Worm (Caenorhabditis elegans) whole organism, late embryonic: Measurements from ENCODE around the gene hpo-10.

Experiments used
- K09A11.1 ChIP-seq: sonication (generic microtip); optimal IDR thresholded peaks from 2 replicates; lab custom pipeline; 2017; ENCODE audit warnings: antibody characterized with exemption, mild to moderate bottlenecking, missing genetic modification characterization, missing compliant biosample characterization; ENCODE audit not compliant: insufficient read depth
- ceh-19 ChIP-seq: fragments of 200-800 bp; sonication (Bioruptor generic); optimal IDR thresholded peaks from 2 replicates; lab custom pipeline; 2018; ENCODE audit warnings: mild to moderate bottlenecking, missing genetic modification characterization, missing compliant biosample characterization
- ceh-9 ChIP-seq: sonication (generic microtip); optimal IDR thresholded peaks from 2 replicates; lab custom pipeline; 2016; ENCODE audit warnings: mild to moderate bottlenecking, missing genetic modification characterization, inconsistent platforms, missing compliant biosample characterization
- fkh-10 ChIP-seq: fragments of 150-350 bp; optimal IDR thresholded peaks from 2 replicates; lab custom pipeline; 2014; ENCODE audit warnings: missing biosample characterization, missing genetic modification reagents, missing genetic modification characterization
- fkh-6 ChIP-seq: sonication (generic microtip); optimal IDR thresholded peaks from 2 replicates; lab custom pipeline; 2016; ENCODE audit warnings: missing genetic modification characterization, missing compliant biosample characterization
- pag-3 ChIP-seq: sonication (generic microtip); optimal IDR thresholded peaks from 2 replicates; lab custom pipeline; 2016; ENCODE audit warnings: missing compliant biosample characterization, missing genetic modification characterization, borderline replicate concordance
- pha-4 ChIP-seq: fragments of 150-350 bp; optimal IDR thresholded peaks from 2 replicates; lab custom pipeline; 2018; ENCODE audit warnings: missing biosample characterization, missing genetic modification reagents, missing genetic modification characterization
- pqm-1 ChIP-seq: sonication (generic microtip); optimal IDR thresholded peaks from 2 replicates; lab custom pipeline; 2016; ENCODE audit warnings: missing genetic modification characterization, missing compliant biosample characterization
- unc-55 ChIP-seq: sonication (generic microtip); optimal IDR thresholded peaks from 2 replicates; lab custom pipeline; 2017; ENCODE audit warnings: missing biosample characterization, missing genetic modification reagents, missing genetic modification characterization
- unc-86 ChIP-seq: sonication (generic microtip); optimal IDR thresholded peaks from 2 replicates; lab custom pipeline; 2016; ENCODE audit warnings: missing genetic modification characterization, missing compliant biosample characterization
- ztf-16 ChIP-seq: sonication (generic microtip); optimal IDR thresholded peaks from 2 replicates; lab custom pipeline; 2017; ENCODE audit warnings: missing genetic modification characterization, missing compliant biosample characterization

DNA sequence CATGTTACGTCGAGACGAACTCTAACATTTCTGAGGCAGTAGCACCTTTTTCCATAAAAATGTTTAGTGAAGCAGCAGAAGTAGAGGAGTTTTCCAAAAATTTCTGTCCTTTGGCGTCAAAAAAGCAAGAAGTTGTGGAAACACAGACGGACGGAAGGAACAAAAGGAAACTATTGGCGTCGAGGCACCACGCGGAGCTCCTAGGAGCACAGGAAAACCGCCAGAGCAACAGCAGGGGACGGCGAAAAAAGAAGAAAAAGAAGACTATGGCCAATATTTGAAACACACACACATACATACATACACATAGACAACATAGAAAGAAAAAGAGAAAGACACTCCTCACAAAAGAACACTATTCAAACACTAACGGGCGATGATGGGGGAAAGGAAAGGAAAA, 36.4 kb upstream of the hpo-10 start:
- TF ChIP-seq pag-3 (tag; lab: Kevin White, UChicago) (no peak), fkh-6 (tag; lab: Kevin White, UChicago) (no peak), fkh-10 (no peak), pqm-1 (tag; lab: Kevin White, UChicago) (no peak), K09A11.1 (tag; lab: Kevin White, UChicago) (no peak), unc-55 (GFP tag; lab: Kevin White, UChicago) (no peak), ceh-9 (no peak), ztf-16 (tag; lab: Kevin White, UChicago) (no peak), unc-86 (tag; lab: Kevin White, UChicago) (no peak), pha-4 (tag; lab: Kevin White, UChicago) (no peak), ceh-19 (no peak)
